Fruit fly (Drosophila melanogaster) whole organism, prepupa: ENCODE measurements around the gene d-cup.

Source experiments
- Blimp-1 ChIP-seq: fragments of 200-800 bp; sonication (Bioruptor generic); optimal IDR thresholded peaks from 3 replicates; lab custom pipeline; 2017; ENCODE audit warnings: missing biosample characterization, missing genetic modification characterization, mild to moderate bottlenecking, moderate library complexity, missing genetic modification reagents
- CG10669 ChIP-seq: fragments of 200-800 bp; sonication (Bioruptor generic); optimal IDR thresholded peaks from 3 replicates; lab custom pipeline; 2018; ENCODE audit warnings: missing biosample characterization, mild to moderate bottlenecking, missing genetic modification characterization, moderate library complexity
- CG11294 ChIP-seq: fragments of 200-800 bp; sonication (Bioruptor generic); IDR thresholded peaks from 2 replicates; pipeline ENCODE4 v1.3.6; 2022; ENCODE audit warnings: missing biosample characterization, missing genetic modification characterization
- CG11762 ChIP-seq: fragments of 200-800 bp; sonication (Bioruptor generic); optimal IDR thresholded peaks from 3 replicates; lab custom pipeline; 2016; ENCODE audit warnings: missing biosample characterization, missing genetic modification characterization; ENCODE audit not compliant: insufficient read depth
- CG11902 ChIP-seq: fragments of 200-800 bp; sonication (Bioruptor generic); optimal IDR thresholded peaks from 3 replicates; lab custom pipeline; 2016; ENCODE audit warnings: missing biosample characterization, missing genetic modification characterization
- CG3032 ChIP-seq: fragments of 200-800 bp; optimal IDR thresholded peaks from 2 replicates; lab custom pipeline; 2019; ENCODE audit warnings: missing biosample characterization, mild to moderate bottlenecking, missing genetic modification characterization, moderate library complexity
- CG32006 ChIP-seq: fragments of 200-800 bp; sonication (Bioruptor generic); optimal IDR thresholded peaks from 3 replicates; lab custom pipeline; 2017; ENCODE audit warnings: missing biosample characterization, mild to moderate bottlenecking, missing genetic modification characterization
- CG34406 ChIP-seq: fragments of 200-800 bp; sonication (Bioruptor generic); optimal IDR thresholded peaks from 3 replicates; lab custom pipeline; 2016; ENCODE audit warnings: missing biosample characterization, missing genetic modification characterization
- CG3919 ChIP-seq: fragments of 200-800 bp; sonication (Bioruptor generic); optimal IDR thresholded peaks from 3 replicates; lab custom pipeline; 2016; ENCODE audit warnings: missing biosample characterization, missing genetic modification characterization
- CG6163 ChIP-seq: fragments of 200-800 bp; sonication (Bioruptor generic); IDR thresholded peaks from 3 replicates; pipeline ENCODE4 v1.3.6; 2022; ENCODE audit warnings: missing biosample characterization, missing genetic modification characterization
- CG6276 ChIP-seq: fragments of 200-800 bp; sonication (Bioruptor generic); optimal IDR thresholded peaks from 2 replicates; lab custom pipeline; 2017; ENCODE audit warnings: missing biosample characterization, mild to moderate bottlenecking, missing genetic modification characterization
- CG6792 ChIP-seq: fragments of 200-800 bp; sonication (Bioruptor generic); optimal IDR thresholded peaks from 3 replicates; lab custom pipeline; 2016; ENCODE audit warnings: missing biosample characterization, missing genetic modification characterization
- CG6854 ChIP-seq: fragments of 200-800 bp; sonication (Bioruptor generic); optimal IDR thresholded peaks from 2 replicates; lab custom pipeline; 2017; ENCODE audit warnings: missing biosample characterization, mild to moderate bottlenecking, missing genetic modification characterization
- CG7368 ChIP-seq: fragments of 200-800 bp; sonication (Bioruptor generic); optimal IDR thresholded peaks from 3 replicates; lab custom pipeline; 2016; ENCODE audit warnings: missing biosample characterization, missing genetic modification characterization
- CG8119 ChIP-seq: fragments of 200-800 bp; sonication (Bioruptor generic); IDR thresholded peaks from 3 replicates; pipeline ENCODE4 v1.3.6; 2022; ENCODE audit warnings: missing biosample characterization, missing genetic modification characterization
- CG8632 ChIP-seq: fragments of 200-800 bp; sonication (Bioruptor generic); optimal IDR thresholded peaks from 3 replicates; lab custom pipeline; 2016; ENCODE audit warnings: missing biosample characterization, missing genetic modification characterization
- CG9139 ChIP-seq: fragments of 200-800 bp; sonication (Bioruptor generic); optimal IDR thresholded peaks from 3 replicates; lab custom pipeline; 2017; ENCODE audit warnings: missing biosample characterization, mild to moderate bottlenecking, missing genetic modification characterization
- Eip75B ChIP-seq: fragments of 200-800 bp; sonication (Bioruptor generic); optimal IDR thresholded peaks from 3 replicates; lab custom pipeline; 2016; ENCODE audit warnings: missing biosample characterization, missing genetic modification characterization
- Eip78C ChIP-seq: fragments of 200-800 bp; sonication (Bioruptor generic); peaks from one replicate; lab custom pipeline; 2016; ENCODE audit warnings: missing biosample characterization, missing genetic modification characterization
- Eip93F ChIP-seq: fragments of 200-800 bp; sonication (Bioruptor generic); optimal IDR thresholded peaks from 2 replicates; lab custom pipeline; 2016; ENCODE audit warnings: missing biosample characterization, mild to moderate bottlenecking, missing genetic modification characterization
- Ets21C ChIP-seq: fragments of 200-800 bp; sonication (Bioruptor generic); optimal IDR thresholded peaks from 3 replicates; lab custom pipeline; 2016; ENCODE audit warnings: missing biosample characterization, missing genetic modification characterization
- Ets96B ChIP-seq: fragments of 200-800 bp; optimal IDR thresholded peaks from 2 replicates; lab custom pipeline; 2019; ENCODE audit warnings: missing biosample characterization, mild to moderate bottlenecking, missing genetic modification characterization, moderate library complexity
- Gug ChIP-seq: fragments of 200-800 bp; sonication (Bioruptor generic); IDR thresholded peaks from 2 replicates; pipeline ENCODE4 v1.3.6; 2022; ENCODE audit warnings: missing biosample characterization, missing genetic modification characterization
- Hr38 ChIP-seq: sonication (Bioruptor generic); optimal IDR thresholded peaks from 2 replicates; lab custom pipeline; 2016; ENCODE audit warnings: missing biosample characterization, missing genetic modification characterization
- Hr4 ChIP-seq: fragments of 200-800 bp; sonication (Bioruptor generic); optimal IDR thresholded peaks from 3 replicates; lab custom pipeline; 2016; ENCODE audit warnings: missing biosample characterization, missing genetic modification characterization
- Met ChIP-seq: fragments of 200-800 bp; sonication (Bioruptor generic); optimal IDR thresholded peaks from 3 replicates; lab custom pipeline; 2016; ENCODE audit warnings: missing biosample characterization, missing genetic modification characterization
- OdsH ChIP-seq: fragments of 200-800 bp; sonication (Bioruptor generic); optimal IDR thresholded peaks from 3 replicates; lab custom pipeline; 2016; ENCODE audit warnings: missing biosample characterization, missing genetic modification characterization
- Sox102F ChIP-seq: fragments of 200-800 bp; sonication (Bioruptor generic); optimal IDR thresholded peaks from 2 replicates; lab custom pipeline; 2016; ENCODE audit warnings: missing biosample characterization, mild to moderate bottlenecking, missing genetic modification characterization
- achi ChIP-seq: fragments of 200-800 bp; sonication (Bioruptor generic); optimal IDR thresholded peaks from 3 replicates; lab custom pipeline; 2016; ENCODE audit warnings: missing biosample characterization, missing genetic modification characterization
- dsx ChIP-seq: fragments of 200-800 bp; optimal IDR thresholded peaks from 3 replicates; lab custom pipeline; 2019; ENCODE audit warnings: missing biosample characterization, mild to moderate bottlenecking, missing genetic modification characterization, moderate library complexity; ENCODE audit not compliant: poor library complexity, severe bottlenecking
- eg ChIP-seq: fragments of 200-800 bp; sonication (Bioruptor generic); IDR thresholded peaks from 3 replicates; pipeline ENCODE4 v1.3.6; 2022; ENCODE audit warnings: missing biosample characterization, missing genetic modification characterization
- esn ChIP-seq: fragments of 200-800 bp; sonication (Bioruptor generic); optimal IDR thresholded peaks from 2 replicates; lab custom pipeline; 2016; ENCODE audit warnings: missing biosample characterization, mild to moderate bottlenecking, missing genetic modification characterization, moderate library complexity
- fd59A ChIP-seq: fragments of 200-800 bp; sonication (Bioruptor generic); optimal IDR thresholded peaks from 2 replicates; lab custom pipeline; 2017; ENCODE audit warnings: missing biosample characterization, mild to moderate bottlenecking, missing genetic modification characterization, missing genetic modification reagents
- fkh ChIP-seq: fragments of 200-800 bp; sonication (Bioruptor generic); optimal IDR thresholded peaks from 3 replicates; lab custom pipeline; 2017; ENCODE audit warnings: missing biosample characterization, mild to moderate bottlenecking, missing genetic modification characterization, moderate library complexity
- net ChIP-seq: fragments of 200-800 bp; sonication (Bioruptor generic); optimal IDR thresholded peaks from 3 replicates; lab custom pipeline; 2016; ENCODE audit warnings: missing biosample characterization, missing genetic modification characterization
- pdm3 ChIP-seq: fragments of 200-800 bp; sonication (Bioruptor generic); optimal IDR thresholded peaks from 3 replicates; lab custom pipeline; 2016; ENCODE audit warnings: missing biosample characterization, missing genetic modification characterization
- ss ChIP-seq, 2 experiments: fragments of 200-800 bp; sonication (Bioruptor generic); optimal IDR thresholded peaks; 2 replicates in 1 of 2; 3 replicates in 1 of 2; lab custom pipeline; 2017 to 2018; ENCODE audit warnings: mild to moderate bottlenecking in 2 of 2, missing biosample characterization in 2 of 2, missing genetic modification characterization in 2 of 2, moderate library complexity in 1 of 2
- vri ChIP-seq: fragments of 200-800 bp; sonication (Bioruptor generic); optimal IDR thresholded peaks from 3 replicates; lab custom pipeline; 2016; ENCODE audit warnings: missing biosample characterization, mild to moderate bottlenecking, missing genetic modification characterization

Gene d-cup

dm6 chr3R:12891656-12892055 is at the start of gene d-cup:
Gene d-cup (plus strand): TSS chr3R:12891956.
- TF ChIP-seq net (GFP tag; lab: Kevin White, UChicago): no peak
- TF ChIP-seq Ets21C (GFP tag; lab: Kevin White, UChicago): no peak
- no peak for TF ChIP-seq dsx (GFP tag; lab: Kevin White, UChicago)
- no peak for TF ChIP-seq CG3919
- no peak for TF ChIP-seq vri (GFP tag; lab: Kevin White, UChicago)
- no peak for TF ChIP-seq Hr38 (GFP tag; lab: Kevin White, UChicago)
- no peak for TF ChIP-seq CG10669 (GFP tag; lab: Kevin White, UChicago)
- TF ChIP-seq fkh (GFP tag; lab: Kevin White, UChicago): no peak
- TF ChIP-seq OdsH: no peak
- TF ChIP-seq CG6792 (GFP tag; lab: Kevin White, UChicago): no peak
- TF ChIP-seq CG6163: no peak
- no peak for TF ChIP-seq Ets96B (tag; lab: Kevin White, UChicago)
- TF ChIP-seq CG3032: no peak
- no peak for TF ChIP-seq pdm3
- TF ChIP-seq CG7368 (GFP tag; lab: Kevin White, UChicago): no peak
- no peak for TF ChIP-seq Met (GFP tag; lab: Kevin White, UChicago)

DNA sequence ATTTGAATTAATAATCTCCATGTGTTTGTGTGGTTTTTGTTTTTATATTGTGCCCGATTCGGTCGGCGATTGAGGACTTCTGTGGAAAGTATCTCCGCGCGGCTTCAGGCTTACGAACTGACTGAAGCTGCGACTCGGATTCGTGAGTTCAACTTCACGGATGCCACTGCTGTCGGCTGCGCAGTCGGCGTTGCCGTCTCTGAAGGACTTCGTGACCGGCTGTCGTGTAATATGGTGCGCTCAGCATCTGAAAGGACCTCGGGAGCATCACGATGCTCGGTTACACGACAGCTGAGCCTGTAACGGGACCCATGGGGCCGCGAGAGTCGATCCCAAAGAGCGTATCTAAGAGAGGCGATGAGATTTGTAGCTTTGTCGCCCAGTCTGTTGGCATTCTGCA is 43.4 kb upstream of the d-cup start, which contains the start of gene beat-Va:
beat-Va (minus strand) TSS at position 107 of the 400 bp plus-strand sequence.
- no peak for TF ChIP-seq CG9139
- 0 out of 3 replicates have a peak, but pooled peaks have one; percentile 9 for TF ChIP-seq eg (GFP tag; lab: Robert Waterston, UW)
- no peak for TF ChIP-seq CG6276 (GFP tag; lab: Kevin White, UChicago)

DNA sequence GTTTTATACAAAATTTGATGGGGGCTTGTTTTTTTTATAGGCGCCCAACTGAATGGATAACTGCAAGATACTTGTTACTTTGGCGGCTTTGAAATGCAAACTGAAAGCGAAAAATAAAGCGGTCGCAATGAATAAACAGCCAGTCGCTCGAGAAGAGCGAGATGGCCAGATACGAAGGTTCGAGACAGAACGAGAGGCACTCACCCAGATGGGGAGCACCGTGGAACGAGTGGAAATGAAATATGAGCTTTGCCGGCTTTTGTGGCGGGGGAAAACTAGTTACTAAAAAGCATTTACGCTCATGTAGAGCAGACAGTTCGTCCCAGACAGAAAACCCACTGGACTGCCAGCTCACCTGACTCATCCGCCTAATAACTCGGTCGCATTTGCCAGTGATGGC is 34.2 kb upstream of the d-cup start:
- no peak for TF ChIP-seq CG11762
- no peak for TF ChIP-seq Gug
- TF ChIP-seq CG6276 (GFP tag; lab: Kevin White, UChicago): peak; percentile 4
- TF ChIP-seq Hr38 (GFP tag; lab: Kevin White, UChicago): no peak
- TF ChIP-seq Eip78C (GFP tag; lab: Kevin White, UChicago): no peak
- no peak for TF ChIP-seq fd59A
- TF ChIP-seq Sox102F (GFP tag; lab: Kevin White, UChicago): no peak
- TF ChIP-seq CG3032: no peak
- 0 out of 3 replicates have a peak, but pooled peaks have one; percentile 36 for TF ChIP-seq eg (GFP tag; lab: Robert Waterston, UW)
- no peak for TF ChIP-seq Eip75B (GFP tag; lab: Kevin White, UChicago)
- 0 out of 3 replicates have a peak, but pooled peaks have one; percentile 42 for TF ChIP-seq CG6163
- peak; percentile 14 for TF ChIP-seq fkh (GFP tag; lab: Kevin White, UChicago)
- no peak for TF ChIP-seq ss (GFP tag; optimal IDR thresholded peaks at IDR 0.05; lab: Kevin White, UChicago)
- TF ChIP-seq CG8632 (GFP tag; lab: Kevin White, UChicago): no peak
- TF ChIP-seq achi: no peak
- TF ChIP-seq esn (GFP tag; lab: Kevin White, UChicago): no peak
- TF ChIP-seq CG8119 (GFP tag; lab: Robert Waterston, UW): no peak
- no peak for TF ChIP-seq Eip93F (GFP tag; lab: Kevin White, UChicago)
- TF ChIP-seq net (GFP tag; lab: Kevin White, UChicago): no peak
- TF ChIP-seq, all 60 proteins: peak for 4

- TF ChIP-seq fkh (GFP tag; lab: Kevin White, UChicago) (peak; percentile 61), Eip75B (GFP tag; lab: Kevin White, UChicago) (no peak)
Measured at dm6 chr3R:12858079-12858478, 33.7 kb upstream of the d-cup start.

dm6 chr3R:12859146-12859545 is 32.6 kb upstream of the d-cup start, which contains the start of gene CG10126:
Gene CG10126 (minus strand): TSS chr3R:12859246.
- TF ChIP-seq Blimp-1 (GFP tag; lab: Kevin White, UChicago) (no peak), CG11902 (GFP tag; lab: Kevin White, UChicago) (no peak), Hr38 (GFP tag; lab: Kevin White, UChicago) (no peak), Eip75B (GFP tag; lab: Kevin White, UChicago) (no peak), OdsH (no peak), CG6163 (no peak), CG11294 (GFP tag; lab: Robert Waterston, UW) (no peak), pdm3 (no peak), CG34406 (GFP tag; lab: Kevin White, UChicago) (no peak), CG32006 (GFP tag; lab: Kevin White, UChicago) (no peak), Sox102F (GFP tag; lab: Kevin White, UChicago) (no peak), fkh (GFP tag; lab: Kevin White, UChicago) (no peak), CG6854 (GFP tag; lab: Kevin White, UChicago) (no peak), CG3919 (no peak), Hr4 (GFP tag; lab: Kevin White, UChicago) (no peak)
- TF ChIP-seq, all 60 proteins: peak for 0
